Worm (Caenorhabditis elegans) whole organism, mixed stage, embryonic: ENCODE data around the gene comt-5.

ENCODE experiments used
- blmp-1 ChIP-seq: fragments of 150-350 bp; optimal IDR thresholded peaks from 2 replicates; lab custom pipeline; 2014; ENCODE audit warnings: missing biosample characterization, missing genetic modification characterization
- elt-3 ChIP-seq: fragments of 150-350 bp; optimal IDR thresholded peaks from 2 replicates; lab custom pipeline; 2014; ENCODE audit warnings: missing biosample characterization, missing genetic modification characterization
- ham-2 ChIP-seq: fragments of 200-800 bp; sonication (Bioruptor generic); optimal IDR thresholded peaks from 2 replicates; lab custom pipeline; 2018; ENCODE audit warnings: mild to moderate bottlenecking, missing genetic modification characterization, missing compliant biosample characterization
- hlh-1 ChIP-seq: fragments of 150-350 bp; optimal IDR thresholded peaks from 2 replicates; lab custom pipeline; 2014; ENCODE audit warnings: missing biosample characterization, missing genetic modification reagents, missing genetic modification characterization
- lsy-2 ChIP-seq: fragments of 150-350 bp; optimal IDR thresholded peaks from 2 replicates; lab custom pipeline; 2014; ENCODE audit warnings: missing biosample characterization, missing genetic modification characterization
- mep-1 ChIP-seq: fragments of 150-350 bp; optimal IDR thresholded peaks from 2 replicates; lab custom pipeline; 2017; ENCODE audit warnings: missing biosample characterization, missing genetic modification reagents, missing genetic modification characterization, inconsistent platforms
- nhr-28 ChIP-seq: fragments of 150-350 bp; optimal IDR thresholded peaks from 2 replicates; lab custom pipeline; 2014; ENCODE audit warnings: missing biosample characterization, missing genetic modification characterization
- unc-62 ChIP-seq: fragments of 150-350 bp; optimal IDR thresholded peaks from 2 replicates; lab custom pipeline; 2014; ENCODE audit warnings: missing biosample characterization, missing genetic modification reagents, missing genetic modification characterization

- TF ChIP-seq unc-62 (GFP tag; lab: Kevin White, UChicago) (no peak), elt-3 (tag; lab: Kevin White, UChicago) (no peak), mep-1 (tag; lab: Kevin White, UChicago) (no peak), lsy-2 (tag; lab: Kevin White, UChicago) (no peak), nhr-28 (tag; lab: Kevin White, UChicago) (no peak), ham-2 (GFP tag; lab: Kevin White, UChicago) (no peak), hlh-1 (no peak), blmp-1 (tag; lab: Kevin White, UChicago) (no peak)
These were observed 2.6 kb downstream of the comt-5 start for ce11 chrV:2050790-2051189.
